Fruit fly (Drosophila melanogaster): ENCODE data around the gene CG14957.

The CG14957 gene

DNA sequence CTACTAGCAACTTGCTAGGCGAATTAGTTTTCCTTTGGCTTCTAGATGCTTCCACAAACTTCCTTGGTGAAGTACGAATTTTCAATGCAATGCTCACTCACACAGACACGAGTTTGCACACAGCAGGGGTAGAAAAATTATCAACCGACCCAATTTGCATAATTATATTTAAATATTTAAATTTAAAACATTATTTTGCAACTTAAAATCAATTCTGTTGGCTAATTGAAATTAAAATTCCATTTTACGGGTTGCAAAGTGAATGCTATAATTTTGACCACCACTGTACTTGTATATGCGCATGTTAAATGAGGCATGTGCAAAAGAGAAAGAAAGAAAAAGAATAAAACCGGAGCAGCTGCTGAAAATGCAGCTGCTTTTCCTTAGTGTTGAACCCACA lies 6.7 kb downstream of the CG14957 start:
- TF ChIP-seq CG7045 (GFP tag; optimal IDR thresholded peaks at IDR 0.05) (peak; percentile 88), CG1620 (GFP tag; optimal IDR thresholded peaks at IDR 0.05) (peak; percentile 59), Clk (GFP tag; optimal IDR thresholded peaks at IDR 0.05) (peak; percentile 41), CG12768 (GFP tag; optimal IDR thresholded peaks at IDR 0.05) (peak; percentile 87), toe (GFP tag; optimal IDR thresholded peaks at IDR 0.05) (no peak), Crg-1 (GFP tag; optimal IDR thresholded peaks at IDR 0.05) (peak; percentile 40), Hr96 (GFP tag; optimal IDR thresholded peaks at IDR 0.05) (peak; percentile 35), CG7101 (tag; optimal IDR thresholded peaks at IDR 0.05) (peak; percentile 94), Mnt (GFP tag; optimal IDR thresholded peaks at IDR 0.05) (peak; percentile 77), bab1 (GFP tag; optimal IDR thresholded peaks at IDR 0.05) (peak; percentile 87), cnc (optimal IDR thresholded peaks at IDR 0.05) (no peak), kay (GFP tag; ENCODE audit: borderline replicate concordance) (no peak), pad (GFP tag; optimal IDR thresholded peaks at IDR 0.05) (peak; percentile 70), tj (GFP tag; optimal IDR thresholded peaks at IDR 0.05) (peak; percentile 58), CG14711 (tag; optimal IDR thresholded peaks at IDR 0.05) (peak; percentile 94), CG33017 (tag; optimal IDR thresholded peaks at IDR 0.05) (peak; percentile 95), CG11617 (GFP tag; optimal IDR thresholded peaks at IDR 0.05) (peak; percentile 86), CG5204 (GFP tag; optimal IDR thresholded peaks at IDR 0.05) (peak; percentile 46), cic (GFP tag; optimal IDR thresholded peaks at IDR 0.05) (peak; percentile 48), ovo (GFP tag; optimal IDR thresholded peaks at IDR 0.05) (no peak)

- TF ChIP-seq CG7045 (GFP tag; optimal IDR thresholded peaks at IDR 0.05) (peak; percentile 5), pad (GFP tag; optimal IDR thresholded peaks at IDR 0.05) (no peak), CG1620 (GFP tag; optimal IDR thresholded peaks at IDR 0.05) (peak; percentile 32), CG7101 (tag; optimal IDR thresholded peaks at IDR 0.05) (peak; percentile 50), tj (GFP tag; optimal IDR thresholded peaks at IDR 0.05) (peak; percentile 32), ovo (GFP tag; optimal IDR thresholded peaks at IDR 0.05) (peak; percentile 54), CG5204 (GFP tag; optimal IDR thresholded peaks at IDR 0.05) (no peak), Clk (GFP tag; optimal IDR thresholded peaks at IDR 0.05) (no peak), cic (GFP tag; optimal IDR thresholded peaks at IDR 0.05) (peak; percentile 2), CG12768 (GFP tag; optimal IDR thresholded peaks at IDR 0.05) (no peak), Hr96 (GFP tag; optimal IDR thresholded peaks at IDR 0.05) (no peak), CG11617 (GFP tag; optimal IDR thresholded peaks at IDR 0.05) (peak; percentile 40), Mnt (GFP tag; optimal IDR thresholded peaks at IDR 0.05) (peak; percentile 57), kay (GFP tag; ENCODE audit: borderline replicate concordance) (no peak), CG14711 (tag; optimal IDR thresholded peaks at IDR 0.05) (no peak), cnc (optimal IDR thresholded peaks at IDR 0.05) (no peak), bab1 (GFP tag; optimal IDR thresholded peaks at IDR 0.05) (peak; percentile 80), toe (GFP tag; optimal IDR thresholded peaks at IDR 0.05) (peak; percentile 23), Crg-1 (GFP tag; optimal IDR thresholded peaks at IDR 0.05) (no peak), CG33017 (tag; optimal IDR thresholded peaks at IDR 0.05) (peak; percentile 6)
Observed at dm6 chr3L:3197464-3197863, 10.1 kb downstream of the CG14957 start, which contains the start of gene CG14966. Gene CG14966 (minus strand): TSS chr3L:3197631.

DNA sequence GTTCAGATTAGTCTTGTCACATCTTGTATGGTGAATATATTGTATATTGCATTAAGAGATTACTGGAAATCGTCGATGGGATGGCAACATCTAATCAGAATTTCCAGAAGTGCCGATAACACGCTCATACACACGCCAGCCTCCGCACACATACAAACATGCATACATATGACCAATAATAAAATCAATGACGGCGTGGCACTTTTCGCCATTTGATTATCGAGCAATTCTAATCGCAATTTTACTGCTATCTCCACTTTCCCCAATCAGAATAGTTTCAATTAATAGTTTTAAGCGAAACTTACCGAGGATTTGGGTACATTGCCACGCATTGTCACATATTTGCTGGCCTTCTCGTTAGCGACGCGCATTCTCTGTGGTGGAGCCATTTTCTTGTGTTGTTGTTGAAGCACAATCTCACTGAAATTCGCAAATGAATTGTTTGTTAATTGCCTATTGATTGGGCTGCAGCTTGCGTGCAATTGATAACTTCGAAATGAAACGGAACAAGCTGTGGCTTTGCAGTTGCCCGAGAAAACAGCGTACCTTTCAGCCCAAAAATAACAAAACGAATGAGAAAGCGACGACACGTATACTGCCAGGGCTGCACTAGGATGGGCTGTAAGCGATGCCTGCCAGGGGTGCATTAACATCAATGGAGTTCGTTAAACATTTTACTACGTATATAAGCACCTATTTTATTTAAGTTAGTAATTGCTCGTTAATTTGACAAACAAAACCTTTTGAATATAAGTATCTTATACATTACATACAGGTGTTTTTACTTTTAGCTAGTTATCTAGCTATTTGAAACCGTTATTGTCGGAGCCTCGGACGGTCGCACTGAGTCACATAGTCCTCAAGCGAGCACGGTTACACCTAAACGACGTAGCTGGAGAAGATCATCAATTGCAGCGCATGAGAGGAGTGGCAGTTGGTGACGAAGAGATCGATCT lies 11.4 kb downstream of the CG14957 start, which contains the start of the genes CG32276 and gry:
CG32276 (minus strand) TSS at position 601 of the 956 bp plus-strand sequence.
gry (plus strand) TSS at position 644 of the 956 bp plus-strand sequence.
- peak; percentile 49 for TF ChIP-seq Clk (GFP tag; optimal IDR thresholded peaks at IDR 0.05)
- no peak for TF ChIP-seq cnc (optimal IDR thresholded peaks at IDR 0.05)
- TF ChIP-seq CG5204 (GFP tag; optimal IDR thresholded peaks at IDR 0.05), result peak; percentile 82
- TF ChIP-seq toe (GFP tag; optimal IDR thresholded peaks at IDR 0.05), result peak; percentile 93
- TF ChIP-seq CG12768 (GFP tag; optimal IDR thresholded peaks at IDR 0.05), result peak; percentile 78
- peak; percentile 90 for TF ChIP-seq Mnt (GFP tag; optimal IDR thresholded peaks at IDR 0.05)
- TF ChIP-seq pad (GFP tag; optimal IDR thresholded peaks at IDR 0.05), result peak; percentile 71
- peak; percentile 82 for TF ChIP-seq CG1620 (GFP tag; optimal IDR thresholded peaks at IDR 0.05)
- peak; percentile 82 for TF ChIP-seq CG7045 (GFP tag; optimal IDR thresholded peaks at IDR 0.05)
- peak; percentile 88 for TF ChIP-seq CG7101 (tag; optimal IDR thresholded peaks at IDR 0.05)
- TF ChIP-seq ovo (GFP tag; optimal IDR thresholded peaks at IDR 0.05), result peak; percentile 91
- TF ChIP-seq CG14711 (tag; optimal IDR thresholded peaks at IDR 0.05), result peak; percentile 81
- TF ChIP-seq Hr96 (GFP tag; optimal IDR thresholded peaks at IDR 0.05), result peak; percentile 87
- TF ChIP-seq cic (GFP tag; optimal IDR thresholded peaks at IDR 0.05), result peak; percentile 58
- peak; percentile 74 for TF ChIP-seq Crg-1 (GFP tag; optimal IDR thresholded peaks at IDR 0.05)
- TF ChIP-seq bab1 (GFP tag; optimal IDR thresholded peaks at IDR 0.05), result peak; percentile 91
- peak; percentile 62 for TF ChIP-seq CG33017 (tag; optimal IDR thresholded peaks at IDR 0.05)
- peak; percentile 87 for TF ChIP-seq CG11617 (GFP tag; optimal IDR thresholded peaks at IDR 0.05)
- peak; percentile 65 for TF ChIP-seq tj (GFP tag; optimal IDR thresholded peaks at IDR 0.05)
- TF ChIP-seq kay (GFP tag; ENCODE audit: borderline replicate concordance), result no peak

DNA sequence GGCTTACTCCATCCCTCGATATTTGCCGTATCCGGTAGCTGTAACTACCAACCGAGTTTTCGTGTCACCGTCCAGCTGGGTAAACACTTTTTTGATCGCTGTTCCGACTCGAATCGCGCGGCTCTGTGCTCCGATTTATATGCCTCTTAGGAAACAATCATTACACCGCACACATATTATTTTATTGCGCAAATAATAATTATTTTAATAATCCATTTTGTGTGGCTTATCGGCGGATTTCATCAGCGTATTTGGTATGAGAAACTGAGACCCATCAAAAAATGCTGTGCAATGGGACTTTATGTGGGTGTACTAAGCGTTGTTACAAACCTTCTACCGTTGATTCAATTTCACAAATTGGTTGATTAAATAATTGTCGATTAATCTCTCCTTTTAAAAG lies 15.7 kb downstream of the CG14957 start, which contains the start of gene CG32271:
CG32271 (minus strand) TSS at position 101 of the 400 bp plus-strand sequence.
- TF ChIP-seq CG7101 (tag; optimal IDR thresholded peaks at IDR 0.05) (no peak), Clk (GFP tag; optimal IDR thresholded peaks at IDR 0.05) (no peak), cnc (optimal IDR thresholded peaks at IDR 0.05) (no peak), CG1620 (GFP tag; optimal IDR thresholded peaks at IDR 0.05) (no peak), tj (GFP tag; optimal IDR thresholded peaks at IDR 0.05) (no peak), CG14711 (tag; optimal IDR thresholded peaks at IDR 0.05) (no peak), bab1 (GFP tag; optimal IDR thresholded peaks at IDR 0.05) (no peak), CG7045 (GFP tag; optimal IDR thresholded peaks at IDR 0.05) (no peak), Crg-1 (GFP tag; optimal IDR thresholded peaks at IDR 0.05) (no peak), Mnt (GFP tag; optimal IDR thresholded peaks at IDR 0.05) (no peak)

dm6 chr3L:3204348-3204747 lies 17.0 kb downstream of the CG14957 start, which contains the start of gene CG33159:
Gene CG33159 (minus strand): TSS chr3L:3204448.
- TF ChIP-seq tj (GFP tag; optimal IDR thresholded peaks at IDR 0.05) (no peak), bab1 (GFP tag; optimal IDR thresholded peaks at IDR 0.05) (no peak), CG7101 (tag; optimal IDR thresholded peaks at IDR 0.05) (no peak), CG7045 (GFP tag; optimal IDR thresholded peaks at IDR 0.05) (no peak), CG33017 (tag; optimal IDR thresholded peaks at IDR 0.05) (no peak), CG5204 (GFP tag; optimal IDR thresholded peaks at IDR 0.05) (no peak), Crg-1 (GFP tag; optimal IDR thresholded peaks at IDR 0.05) (no peak), CG11617 (GFP tag; optimal IDR thresholded peaks at IDR 0.05) (no peak), CG1620 (GFP tag; optimal IDR thresholded peaks at IDR 0.05) (no peak), kay (GFP tag; ENCODE audit: borderline replicate concordance) (no peak), toe (GFP tag; optimal IDR thresholded peaks at IDR 0.05) (no peak), CG12768 (GFP tag; optimal IDR thresholded peaks at IDR 0.05) (no peak), Clk (GFP tag; optimal IDR thresholded peaks at IDR 0.05) (no peak), pad (GFP tag; optimal IDR thresholded peaks at IDR 0.05) (no peak), CG14711 (tag; optimal IDR thresholded peaks at IDR 0.05) (no peak), cnc (optimal IDR thresholded peaks at IDR 0.05) (no peak), Hr96 (GFP tag; optimal IDR thresholded peaks at IDR 0.05) (no peak), cic (GFP tag; optimal IDR thresholded peaks at IDR 0.05) (no peak), ovo (GFP tag; optimal IDR thresholded peaks at IDR 0.05) (no peak), Mnt (GFP tag; optimal IDR thresholded peaks at IDR 0.05) (no peak)

Measured in whole organism, adult.